Worm (Caenorhabditis elegans) whole organism, L1 larva: ENCODE data around the gene tag-77.

Experiments
- C04F5.9 ChIP-seq: sonication (generic microtip); optimal IDR thresholded peaks from 2 replicates; lab custom pipeline; 2016; ENCODE audit warnings: missing genetic modification characterization, missing compliant biosample characterization
- F16B12.6 ChIP-seq: fragments of 150-350 bp; optimal IDR thresholded peaks from 2 replicates; lab custom pipeline; 2014; ENCODE audit warnings: missing biosample characterization, missing genetic modification characterization
- aha-1 ChIP-seq: fragments of 150-350 bp; optimal IDR thresholded peaks from 2 replicates; lab custom pipeline; 2014; ENCODE audit warnings: missing biosample characterization, missing genetic modification characterization
- alr-1 ChIP-seq: fragments of 200-800 bp; sonication (Bioruptor generic); optimal IDR thresholded peaks from 2 replicates; lab custom pipeline; 2018; ENCODE audit warnings: borderline replicate concordance, mild to moderate bottlenecking, missing genetic modification characterization, missing compliant biosample characterization
- ama-1 ChIP-seq: fragments of 150-350 bp; optimal IDR thresholded peaks from 2 replicates; lab custom pipeline; 2014
- ceh-8 ChIP-seq: fragments of 200-800 bp; sonication (Bioruptor generic); optimal IDR thresholded peaks from 2 replicates; lab custom pipeline; 2018; ENCODE audit warnings: mild to moderate bottlenecking, missing genetic modification characterization, moderate library complexity, missing compliant biosample characterization
- ceh-82 ChIP-seq, 3 experiments: fragments of 150-350 bp in 1 of 3; sonication (generic microtip) in 2 of 3; optimal IDR thresholded peaks; 2 replicates each; lab custom pipeline; 2014 to 2017; ENCODE audit warnings: missing biosample characterization in 3 of 3, missing genetic modification characterization in 3 of 3
- ces-1 ChIP-seq: fragments of 150-350 bp; optimal IDR thresholded peaks from 2 replicates; lab custom pipeline; 2014; ENCODE audit warnings: missing biosample characterization, missing genetic modification reagents, missing genetic modification characterization
- dsc-1 ChIP-seq: sonication (generic microtip); optimal IDR thresholded peaks from 2 replicates; lab custom pipeline; 2016; ENCODE audit warnings: mild to moderate bottlenecking, missing genetic modification characterization, missing compliant biosample characterization
- efl-3 ChIP-seq: fragments of 200-800 bp; sonication (Bioruptor generic); optimal IDR thresholded peaks from 2 replicates; lab custom pipeline; 2018; ENCODE audit warnings: mild to moderate bottlenecking, missing genetic modification characterization, missing compliant biosample characterization
- egl-27 ChIP-seq, 2 experiments: fragments of 150-350 bp in 1 of 2; sonication (generic microtip); optimal IDR thresholded peaks; 3 replicates each; lab custom pipeline; 2017 to 2018; ENCODE audit warnings: missing biosample characterization in 2 of 2, missing genetic modification characterization in 2 of 2, missing genetic modification reagents in 2 of 2
- elt-2 ChIP-seq: sonication (generic microtip); optimal IDR thresholded peaks from 2 replicates; lab custom pipeline; 2016; ENCODE audit warnings: missing genetic modification characterization, mild to moderate bottlenecking, inconsistent platforms, missing compliant biosample characterization, missing genetic modification reagents
- fkh-10 ChIP-seq: sonication (generic microtip); optimal IDR thresholded peaks from 2 replicates; lab custom pipeline; 2017; ENCODE audit warnings: missing biosample characterization, missing genetic modification reagents, missing genetic modification characterization
- fkh-4 ChIP-seq: sonication (generic microtip); optimal IDR thresholded peaks from 2 replicates; lab custom pipeline; 2016; ENCODE audit warnings: missing compliant biosample characterization, missing genetic modification characterization, borderline replicate concordance
- grh-1 ChIP-seq: fragments of 200-800 bp; sonication (Bioruptor generic); IDR thresholded peaks from 2 replicates; pipeline ENCODE4 v1.3.6; 2022; ENCODE audit warnings: missing genetic modification reagents, missing genetic modification characterization, missing compliant biosample characterization
- hlh-4 ChIP-seq: sonication (generic microtip); optimal IDR thresholded peaks from 2 replicates; lab custom pipeline; 2016; ENCODE audit warnings: mild to moderate bottlenecking, missing genetic modification characterization, missing compliant biosample characterization
- hpl-2 ChIP-seq: fragments of 150-350 bp; optimal IDR thresholded peaks from 2 replicates; lab custom pipeline; 2014; ENCODE audit warnings: missing biosample characterization, missing genetic modification reagents, missing genetic modification characterization
- irx-1 ChIP-seq: sonication (generic microtip); optimal IDR thresholded peaks from 2 replicates; lab custom pipeline; 2016; ENCODE audit warnings: missing genetic modification characterization, missing compliant biosample characterization
- jun-1 ChIP-seq: fragments of 150-350 bp; optimal IDR thresholded peaks from 2 replicates; lab custom pipeline; 2014; ENCODE audit warnings: missing biosample characterization, missing genetic modification reagents, missing genetic modification characterization
- lin-13 ChIP-seq: fragments of 150-350 bp; optimal IDR thresholded peaks from 2 replicates; lab custom pipeline; 2014; ENCODE audit warnings: missing biosample characterization, missing genetic modification reagents, missing genetic modification characterization
- lin-14 ChIP-seq: fragments of 200-800 bp; sonication (Bioruptor generic); optimal IDR thresholded peaks from 2 replicates; lab custom pipeline; 2018; ENCODE audit warnings: mild to moderate bottlenecking, missing genetic modification characterization, moderate library complexity, missing compliant biosample characterization
- lin-15B ChIP-seq: fragments of 150-350 bp; sonication (generic microtip); optimal IDR thresholded peaks from 3 replicates; lab custom pipeline; 2014; ENCODE audit warnings: missing biosample characterization, missing genetic modification characterization
- lin-35 ChIP-seq, 2 experiments: fragments of 150-350 bp; optimal IDR thresholded peaks; 2 replicates each; lab custom pipeline; 2014; ENCODE audit warnings: missing biosample characterization in 2 of 2, missing genetic modification characterization in 2 of 2, missing genetic modification reagents in 2 of 2
- lir-3 ChIP-seq: sonication (generic microtip); optimal IDR thresholded peaks from 2 replicates; lab custom pipeline; 2016; ENCODE audit warnings: mild to moderate bottlenecking, missing genetic modification characterization, moderate library complexity, missing compliant biosample characterization; ENCODE audit not compliant: poor library complexity
- lsy-2 ChIP-seq, 2 experiments: fragments of 150-350 bp; optimal IDR thresholded peaks; 2 replicates each; lab custom pipeline; 2014; ENCODE audit warnings: missing biosample characterization in 2 of 2, missing genetic modification characterization in 2 of 2
- mab-9 ChIP-seq: fragments of 200-800 bp; sonication (Bioruptor generic); IDR thresholded peaks from 2 replicates; pipeline ENCODE4 v1.3.6; 2022; ENCODE audit warnings: missing genetic modification reagents, missing genetic modification characterization, missing compliant biosample characterization
- mdl-1 ChIP-seq, 2 experiments: fragments of 150-350 bp; optimal IDR thresholded peaks; 2 replicates each; lab custom pipeline; 2014 to 2017; ENCODE audit warnings: missing biosample characterization in 2 of 2, missing genetic modification characterization in 2 of 2, inconsistent platforms in 1 of 2
- mef-2 ChIP-seq: fragments of 150-350 bp; optimal IDR thresholded peaks from 2 replicates; lab custom pipeline; 2014; ENCODE audit warnings: missing biosample characterization, missing genetic modification characterization
- nhr-11 ChIP-seq: fragments of 150-350 bp; optimal IDR thresholded peaks from 2 replicates; lab custom pipeline; 2014; ENCODE audit warnings: missing biosample characterization, missing genetic modification characterization
- nhr-12 ChIP-seq: sonication (generic microtip); optimal IDR thresholded peaks from 2 replicates; lab custom pipeline; 2017; ENCODE audit warnings: missing biosample characterization, missing genetic modification characterization
- nhr-19 ChIP-seq: fragments of 200-800 bp; sonication (Bioruptor generic); conservative IDR thresholded peaks from 2 replicates; pipeline ENCODE4 v1.3.6; 2022; ENCODE audit warnings: missing genetic modification characterization, missing compliant biosample characterization
- nhr-20 ChIP-seq: sonication (generic microtip); optimal IDR thresholded peaks from 2 replicates; lab custom pipeline; 2016; ENCODE audit warnings: mild to moderate bottlenecking, missing genetic modification characterization, missing compliant biosample characterization
- nhr-237 ChIP-seq: fragments of 150-350 bp; optimal IDR thresholded peaks from 2 replicates; lab custom pipeline; 2014; ENCODE audit warnings: missing biosample characterization, missing genetic modification characterization
- nhr-47 ChIP-seq: sonication (generic microtip); optimal IDR thresholded peaks from 2 replicates; lab custom pipeline; 2016; ENCODE audit warnings: mild to moderate bottlenecking, missing genetic modification characterization, moderate library complexity, missing compliant biosample characterization
- nhr-71 ChIP-seq: sonication (generic microtip); optimal IDR thresholded peaks from 2 replicates; lab custom pipeline; 2016; ENCODE audit warnings: mild to moderate bottlenecking, missing genetic modification characterization, moderate library complexity, missing compliant biosample characterization
- nhr-77 ChIP-seq: fragments of 150-350 bp; optimal IDR thresholded peaks from 2 replicates; lab custom pipeline; 2014; ENCODE audit warnings: missing biosample characterization, missing genetic modification characterization
- nhr-84 ChIP-seq: sonication (generic microtip); optimal IDR thresholded peaks from 2 replicates; lab custom pipeline; 2017; ENCODE audit warnings: missing biosample characterization, missing genetic modification characterization
- nhr-85 ChIP-seq: sonication (generic microtip); peaks from one replicate; lab custom pipeline; 2016; ENCODE audit warnings: missing genetic modification characterization, inconsistent platforms, missing compliant biosample characterization
- pag-3 ChIP-seq: sonication (generic microtip); optimal IDR thresholded peaks from 2 replicates; lab custom pipeline; 2017; ENCODE audit warnings: missing genetic modification characterization, mild to moderate bottlenecking, missing compliant biosample characterization, antibody characterized with exemption, borderline replicate concordance; ENCODE audit not compliant: insufficient read depth
- pax-3 ChIP-seq: fragments of 200-800 bp; sonication (Bioruptor generic); optimal IDR thresholded peaks from 2 replicates; lab custom pipeline; 2018; ENCODE audit warnings: mild to moderate bottlenecking, missing genetic modification characterization, moderate library complexity, missing compliant biosample characterization
- pqm-1 ChIP-seq: sonication (generic microtip); optimal IDR thresholded peaks from 3 replicates; lab custom pipeline; 2017; ENCODE audit warnings: missing biosample characterization, missing genetic modification characterization
- skn-1 ChIP-seq: fragments of 150-350 bp; optimal IDR thresholded peaks from 2 replicates; lab custom pipeline; 2014; ENCODE audit warnings: missing biosample characterization, missing genetic modification characterization
- snpc-4 ChIP-seq: fragments of 150-350 bp; optimal IDR thresholded peaks from 2 replicates; lab custom pipeline; 2014; ENCODE audit warnings: missing biosample characterization, missing genetic modification characterization
- snu-23 ChIP-seq: sonication (generic microtip); optimal IDR thresholded peaks from 2 replicates; lab custom pipeline; 2016; ENCODE audit warnings: missing genetic modification characterization, missing compliant biosample characterization
- sox-4 ChIP-seq: sonication (generic microtip); optimal IDR thresholded peaks from 2 replicates; lab custom pipeline; 2016; ENCODE audit warnings: missing genetic modification characterization, missing compliant biosample characterization
- tlp-1 ChIP-seq: fragments of 150-350 bp; optimal IDR thresholded peaks from 2 replicates; lab custom pipeline; 2014; ENCODE audit warnings: missing biosample characterization, missing genetic modification characterization
- unc-130 ChIP-seq: fragments of 150-350 bp; optimal IDR thresholded peaks from 2 replicates; lab custom pipeline; 2017; ENCODE audit warnings: missing biosample characterization, missing genetic modification characterization, inconsistent platforms
- unc-62 ChIP-seq: fragments of 150-350 bp; optimal IDR thresholded peaks from 2 replicates; lab custom pipeline; 2014; ENCODE audit warnings: missing biosample characterization, missing genetic modification reagents, missing genetic modification characterization
- unc-98 ChIP-seq: fragments of 200-800 bp; sonication (Bioruptor generic); IDR thresholded peaks from 2 replicates; pipeline ENCODE4 v1.3.6; 2022; ENCODE audit warnings: missing genetic modification characterization, missing compliant biosample characterization
- vab-15 ChIP-seq: sonication (generic microtip); optimal IDR thresholded peaks from 2 replicates; lab custom pipeline; 2017; ENCODE audit warnings: missing genotype, mild to moderate bottlenecking, missing genetic modification characterization, missing compliant biosample characterization
- xbp-1 ChIP-seq: sonication (generic microtip); optimal IDR thresholded peaks from 2 replicates; lab custom pipeline; 2016; ENCODE audit warnings: missing genetic modification characterization, missing compliant biosample characterization
- zag-1 ChIP-seq: fragments of 150-350 bp; optimal IDR thresholded peaks from 2 replicates; lab custom pipeline; 2014; ENCODE audit warnings: missing biosample characterization, missing genetic modification characterization
- ztf-11 ChIP-seq, 2 experiments: sonication (generic microtip); optimal IDR thresholded peaks; 2 replicates each; lab custom pipeline; 2016 to 2017; ENCODE audit warnings: missing genetic modification characterization in 2 of 2, missing biosample characterization in 1 of 2, missing compliant biosample characterization in 1 of 2

tag-77 gene

DNA sequence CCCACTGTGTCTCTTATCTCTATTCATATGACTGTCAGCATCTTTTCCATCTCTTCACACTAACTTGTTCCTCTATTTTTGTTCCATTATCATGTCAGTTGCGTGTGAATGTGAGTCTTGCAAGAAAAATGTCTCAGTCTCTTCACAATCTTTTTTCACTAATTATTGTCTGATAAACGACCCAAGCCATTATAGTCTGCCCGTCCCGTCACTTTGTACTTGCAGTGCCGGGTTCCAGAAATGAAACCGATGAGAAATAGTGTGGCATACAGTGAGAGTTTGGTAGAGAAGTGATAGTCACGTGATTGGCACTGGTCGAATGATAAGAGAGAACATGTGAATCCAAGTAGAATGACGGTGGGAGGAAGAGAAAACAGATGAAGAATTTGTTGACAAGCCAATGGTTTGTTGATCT is 17.3 kb upstream of the tag-77 start (continued):
- TF ChIP-seq ces-1 (GFP tag; lab: Kevin White, UChicago) (no peak), pag-3 (tag; lab: Kevin White, UChicago) (no peak), pqm-1 (peak; percentile 68), elt-2 (tag; lab: Kevin White, UChicago) (peak; percentile 100), ama-1 (no peak), aha-1 (tag; lab: Kevin White, UChicago) (no peak), nhr-71 (tag; lab: Kevin White, UChicago) (peak; percentile 97), ceh-8 (GFP tag; lab: Kevin White, UChicago) (no peak), ztf-11 (tag; optimal IDR thresholded peaks at IDR 0.05; lab: Kevin White, UChicago) (no peak), lir-3 (tag; lab: Kevin White, UChicago) (peak; percentile 48), nhr-19 (GFP tag; lab: Robert Waterston, UW) (peak; percentile 90), dsc-1 (no peak), grh-1 (peak; percentile 78), lin-15B (tag; lab: Kevin White, UChicago) (no peak), fkh-4 (tag; lab: Kevin White, UChicago) (no peak), egl-27 (tag; optimal IDR thresholded peaks at IDR 0.05; lab: Kevin White, UChicago) (peak; percentile 28 to 57), unc-130 (tag; lab: Kevin White, UChicago) (peak; percentile 83), nhr-20 (tag; lab: Kevin White, UChicago) (peak; percentile 98), nhr-84 (no peak), zag-1 (tag; lab: Kevin White, UChicago) (no peak), fkh-10 (GFP tag; lab: Kevin White, UChicago) (no peak), snu-23 (GFP tag; lab: Kevin White, UChicago) (peak; percentile 84), nhr-47 (tag; lab: Kevin White, UChicago) (peak; percentile 79), mab-9 (GFP tag; lab: Robert Waterston, UW) (no peak), lin-14 (GFP tag; lab: Kevin White, UChicago) (peak; percentile 90), nhr-11 (tag; lab: Kevin White, UChicago) (peak; percentile 72), unc-98 (no peak), nhr-77 (tag; lab: Kevin White, UChicago) (no peak), pax-3 (tag; lab: Kevin White, UChicago) (peak; percentile 40), ceh-82 (tag; optimal IDR thresholded peaks at IDR 0.05; lab: Kevin White, UChicago) (peak in 1 of 3 experiments; percentile 5), nhr-237 (tag; lab: Kevin White, UChicago) (no peak), alr-1 (tag; lab: Kevin White, UChicago) (no peak), unc-62 (GFP tag; lab: Kevin White, UChicago) (no peak), efl-3 (GFP tag; lab: Kevin White, UChicago) (no peak), hlh-4 (no peak), xbp-1 (tag; lab: Kevin White, UChicago) (peak; percentile 63), vab-15 (peak; percentile 78), skn-1 (tag; lab: Kevin White, UChicago) (peak; percentile 49), lin-13 (GFP tag; lab: Kevin White, UChicago) (peak; percentile 44), lin-35 (GFP tag; optimal IDR thresholded peaks at IDR 0.05; lab: Kevin White, UChicago) (peak; percentile 15 to 82), sox-4 (tag; lab: Kevin White, UChicago) (peak; percentile 6), mef-2 (tag; lab: Kevin White, UChicago) (peak; percentile 69), snpc-4 (tag; lab: Kevin White, UChicago) (peak; percentile 30), nhr-12 (tag; lab: Kevin White, UChicago) (no peak), nhr-85 (peak; percentile 98), F16B12.6 (no peak), jun-1 (peak; percentile 81), mdl-1 (tag; optimal IDR thresholded peaks at IDR 0.05; lab: Kevin White, UChicago) (peak in 1 of 2 experiments; percentile 95), C04F5.9 (tag; lab: Kevin White, UChicago) (peak; percentile 12), tlp-1 (tag; lab: Kevin White, UChicago) (peak; percentile 78), irx-1 (tag; lab: Kevin White, UChicago) (peak; percentile 60), lsy-2 (tag; optimal IDR thresholded peaks at IDR 0.05; lab: Kevin White, UChicago) (peak; percentile 60 to 84), hpl-2 (GFP tag; lab: Kevin White, UChicago) (peak; percentile 75)
